Worm (Caenorhabditis elegans) whole organism, L3 larva: Measurements from ENCODE around the gene nnt-1.

Source experiments
- eor-1 ChIP-seq, 2 experiments: fragments of 150-350 bp; optimal IDR thresholded peaks; 2 replicates each; lab custom pipeline; 2014 to 2018; ENCODE audit warnings: missing biosample characterization in 2 of 2, missing genetic modification characterization in 2 of 2
- fos-1 ChIP-seq: fragments of 150-350 bp; optimal IDR thresholded peaks from 2 replicates; lab custom pipeline; 2014; ENCODE audit warnings: missing biosample characterization, missing genetic modification characterization
- lin-15B ChIP-seq: fragments of 150-350 bp; optimal IDR thresholded peaks from 2 replicates; lab custom pipeline; 2014; ENCODE audit warnings: missing biosample characterization, missing genetic modification characterization
- lsy-12 ChIP-seq: sonication (generic microtip); optimal IDR thresholded peaks from 2 replicates; lab custom pipeline; 2016; ENCODE audit warnings: mild to moderate bottlenecking, missing genetic modification characterization, missing compliant biosample characterization
- mdl-1 ChIP-seq: fragments of 150-350 bp; optimal IDR thresholded peaks from 2 replicates; lab custom pipeline; 2014; ENCODE audit warnings: missing biosample characterization, missing genetic modification characterization
- nhr-11 ChIP-seq: fragments of 150-350 bp; optimal IDR thresholded peaks from 2 replicates; lab custom pipeline; 2014; ENCODE audit warnings: missing biosample characterization, missing genetic modification characterization
- nhr-23 ChIP-seq: fragments of 150-350 bp; optimal IDR thresholded peaks from 2 replicates; lab custom pipeline; 2014; ENCODE audit warnings: missing biosample characterization, missing genetic modification reagents, missing genetic modification characterization
- nhr-76 ChIP-seq: fragments of 150-350 bp; sonication (generic microtip); optimal IDR thresholded peaks from 5 replicates; lab custom pipeline; 2014; ENCODE audit warnings: missing biosample characterization, missing genetic modification characterization
- snpc-4 ChIP-seq: fragments of 150-350 bp; optimal IDR thresholded peaks from 2 replicates; lab custom pipeline; 2014; ENCODE audit warnings: missing biosample characterization, missing genetic modification characterization
- zag-1 ChIP-seq: fragments of 150-350 bp; optimal IDR thresholded peaks from 2 replicates; lab custom pipeline; 2014; ENCODE audit warnings: missing biosample characterization, missing genetic modification characterization
- ztf-11 ChIP-seq: fragments of 150-350 bp; optimal IDR thresholded peaks from 2 replicates; lab custom pipeline; 2014; ENCODE audit warnings: missing biosample characterization, missing genetic modification characterization

ce11 chrX:6155436-6155835 lies 33.3 kb downstream of the nnt-1 start:
- TF ChIP-seq mdl-1 (tag; lab: Kevin White, UChicago) (no peak), nhr-11 (tag; lab: Kevin White, UChicago) (no peak), ztf-11 (tag; lab: Kevin White, UChicago) (no peak), fos-1 (tag; lab: Kevin White, UChicago) (no peak), snpc-4 (tag; lab: Kevin White, UChicago) (no peak), zag-1 (no peak), lsy-12 (no peak), nhr-23 (tag; lab: Kevin White, UChicago) (no peak), eor-1 (tag; optimal IDR thresholded peaks at IDR 0.05; lab: Kevin White, UChicago) (no peak), lin-15B (tag; lab: Kevin White, UChicago) (no peak), nhr-76 (tag; lab: Kevin White, UChicago) (no peak)
